Worm (Caenorhabditis elegans) whole organism, young adult: ENCODE measurements around the gene ccdc-47.
A peak's percentile ranks its signal among the peaks of the same experiment; 100 is the strongest.

Source experiments
- ceh-100 ChIP-seq: fragments of 200-800 bp; sonication (Bioruptor generic); IDR thresholded peaks from 2 replicates; pipeline ENCODE4 v1.3.6; 2022; ENCODE audit warnings: missing genetic modification reagents, missing genetic modification characterization, missing compliant biosample characterization
- him-1 ChIP-seq: sonication (generic microtip); optimal IDR thresholded peaks from 2 replicates; lab custom pipeline; 2016; ENCODE audit warnings: missing genotype, missing genetic modification reagents, missing genetic modification characterization, missing compliant biosample characterization

- peak; percentile 80 for TF ChIP-seq him-1
- TF ChIP-seq ceh-100 (GFP tag; lab: Robert Waterston, UW) = peak; percentile 71
Observed at ce11 chrIII:3869292-3869781, 47.4 kb upstream of the ccdc-47 start.
